Worm (Caenorhabditis elegans) whole organism, L3 larva: ENCODE data around the gene pals-33.

Source experiments
- R02D3.7 ChIP-seq: fragments of 150-350 bp; optimal IDR thresholded peaks from 2 replicates; lab custom pipeline; 2014; ENCODE audit warnings: missing biosample characterization, missing genetic modification characterization
- ZK546.5 ChIP-seq: sonication (generic microtip); optimal IDR thresholded peaks from 2 replicates; lab custom pipeline; 2017; ENCODE audit warnings: missing biosample characterization, missing genetic modification characterization
- aly-2 ChIP-seq: fragments of 150-350 bp; optimal IDR thresholded peaks from 2 replicates; lab custom pipeline; 2014; ENCODE audit warnings: missing biosample characterization, missing genetic modification characterization
- ama-1 ChIP-seq: fragments of 150-350 bp; optimal IDR thresholded peaks from 2 replicates; lab custom pipeline; 2018
- ceh-16 ChIP-seq: sonication (generic microtip); optimal IDR thresholded peaks from 2 replicates; lab custom pipeline; 2017; ENCODE audit warnings: missing biosample characterization, missing genetic modification characterization
- ceh-28 ChIP-seq: fragments of 150-350 bp; optimal IDR thresholded peaks from 2 replicates; lab custom pipeline; 2014; ENCODE audit warnings: missing biosample characterization, missing genetic modification reagents, missing genetic modification characterization
- ceh-82 ChIP-seq: fragments of 150-350 bp; optimal IDR thresholded peaks from 2 replicates; lab custom pipeline; 2014; ENCODE audit warnings: missing biosample characterization, missing genetic modification characterization
- ceh-9 ChIP-seq: sonication (generic microtip); optimal IDR thresholded peaks from 2 replicates; lab custom pipeline; 2018; ENCODE audit warnings: missing biosample characterization, missing genetic modification characterization
- daf-12 ChIP-seq: fragments of 150-350 bp; optimal IDR thresholded peaks from 2 replicates; lab custom pipeline; 2014; ENCODE audit warnings: missing biosample characterization, missing genetic modification reagents, missing genetic modification characterization
- egl-27 ChIP-seq: sonication (generic microtip); optimal IDR thresholded peaks from 4 replicates; lab custom pipeline; 2017; ENCODE audit warnings: missing biosample characterization, missing genetic modification reagents, missing genetic modification characterization
- egl-5 ChIP-seq: fragments of 150-350 bp; optimal IDR thresholded peaks from 2 replicates; lab custom pipeline; 2017; ENCODE audit warnings: missing biosample characterization, missing genetic modification reagents, missing genetic modification characterization, inconsistent platforms
- elt-2 ChIP-seq: sonication (generic microtip); optimal IDR thresholded peaks from 2 replicates; lab custom pipeline; 2016; ENCODE audit warnings: missing genetic modification reagents, mild to moderate bottlenecking, missing genetic modification characterization, missing compliant biosample characterization
- elt-3 ChIP-seq, 3 experiments: fragments of 150-350 bp in 1 of 3; sonication (generic microtip) in 2 of 3; optimal IDR thresholded peaks; 2 replicates in 2 of 3; 4 replicates in 1 of 3; lab custom pipeline; 2014 to 2017; ENCODE audit warnings: missing biosample characterization in 3 of 3, missing genetic modification characterization in 3 of 3
- eor-1 ChIP-seq, 2 experiments: fragments of 150-350 bp; optimal IDR thresholded peaks; 2 replicates each; lab custom pipeline; 2014 to 2018; ENCODE audit warnings: missing biosample characterization in 2 of 2, missing genetic modification characterization in 2 of 2
- fkh-10 ChIP-seq: sonication (generic microtip); optimal IDR thresholded peaks from 2 replicates; lab custom pipeline; 2017; ENCODE audit warnings: missing biosample characterization, missing genetic modification reagents, missing genetic modification characterization
- fkh-2 ChIP-seq: fragments of 150-350 bp; optimal IDR thresholded peaks from 2 replicates; lab custom pipeline; 2014; ENCODE audit warnings: missing biosample characterization, missing genetic modification reagents, missing genetic modification characterization
- hmg-11 ChIP-seq: sonication (generic microtip); optimal IDR thresholded peaks from 2 replicates; lab custom pipeline; 2016; ENCODE audit warnings: missing genetic modification characterization, missing compliant biosample characterization
- jun-1 ChIP-seq: fragments of 150-350 bp; optimal IDR thresholded peaks from 2 replicates; lab custom pipeline; 2014; ENCODE audit warnings: missing biosample characterization, missing genetic modification reagents, missing genetic modification characterization
- lin-15B ChIP-seq: fragments of 150-350 bp; optimal IDR thresholded peaks from 2 replicates; lab custom pipeline; 2014; ENCODE audit warnings: missing biosample characterization, missing genetic modification characterization
- lin-39 ChIP-seq: fragments of 150-350 bp; optimal IDR thresholded peaks from 2 replicates; lab custom pipeline; 2018; ENCODE audit warnings: missing biosample characterization, missing genetic modification reagents, missing genetic modification characterization
- lsy-12 ChIP-seq: sonication (generic microtip); optimal IDR thresholded peaks from 2 replicates; lab custom pipeline; 2016; ENCODE audit warnings: mild to moderate bottlenecking, missing genetic modification characterization, missing compliant biosample characterization
- mdl-1 ChIP-seq: fragments of 150-350 bp; optimal IDR thresholded peaks from 2 replicates; lab custom pipeline; 2014; ENCODE audit warnings: missing biosample characterization, missing genetic modification characterization
- nfya-1 ChIP-seq: sonication (generic microtip); optimal IDR thresholded peaks from 2 replicates; lab custom pipeline; 2017; ENCODE audit warnings: missing genetic modification characterization, mild to moderate bottlenecking, missing compliant biosample characterization, antibody characterized with exemption, moderate library complexity; ENCODE audit not compliant: insufficient read depth
- nhr-11 ChIP-seq: fragments of 150-350 bp; optimal IDR thresholded peaks from 2 replicates; lab custom pipeline; 2014; ENCODE audit warnings: missing biosample characterization, missing genetic modification characterization
- nhr-23 ChIP-seq: fragments of 150-350 bp; optimal IDR thresholded peaks from 2 replicates; lab custom pipeline; 2014; ENCODE audit warnings: missing biosample characterization, missing genetic modification reagents, missing genetic modification characterization
- nhr-237 ChIP-seq: fragments of 150-350 bp; optimal IDR thresholded peaks from 2 replicates; lab custom pipeline; 2014; ENCODE audit warnings: missing biosample characterization, missing genetic modification characterization
- nhr-25 ChIP-seq: sonication (generic microtip); optimal IDR thresholded peaks from 2 replicates; lab custom pipeline; 2017; ENCODE audit warnings: missing biosample characterization, missing genetic modification characterization
- nhr-28 ChIP-seq: fragments of 150-350 bp; optimal IDR thresholded peaks from 2 replicates; lab custom pipeline; 2014; ENCODE audit warnings: missing biosample characterization, missing genetic modification characterization
- nhr-43 ChIP-seq: sonication (generic microtip); optimal IDR thresholded peaks from 2 replicates; lab custom pipeline; 2016; ENCODE audit warnings: mild to moderate bottlenecking, missing genetic modification characterization, missing compliant biosample characterization; ENCODE audit not compliant: poor library complexity, severe bottlenecking
- nhr-76 ChIP-seq: fragments of 150-350 bp; sonication (generic microtip); optimal IDR thresholded peaks from 5 replicates; lab custom pipeline; 2014; ENCODE audit warnings: missing biosample characterization, missing genetic modification characterization
- nhr-77 ChIP-seq: fragments of 150-350 bp; optimal IDR thresholded peaks from 2 replicates; lab custom pipeline; 2014; ENCODE audit warnings: missing biosample characterization, missing genetic modification characterization
- pha-4 ChIP-seq: fragments of 150-350 bp; optimal IDR thresholded peaks from 2 replicates; lab custom pipeline; 2014; ENCODE audit warnings: missing biosample characterization, missing genetic modification reagents, missing genetic modification characterization
- pqm-1 ChIP-seq: fragments of 150-350 bp; optimal IDR thresholded peaks from 2 replicates; lab custom pipeline; 2017; ENCODE audit warnings: missing biosample characterization, missing genetic modification characterization, inconsistent platforms
- sea-2 ChIP-seq: fragments of 150-350 bp; sonication (generic microtip); optimal IDR thresholded peaks from 4 replicates; lab custom pipeline; 2014; ENCODE audit warnings: missing biosample characterization, missing genetic modification reagents, missing genetic modification characterization
- skn-1 ChIP-seq: fragments of 150-350 bp; optimal IDR thresholded peaks from 2 replicates; lab custom pipeline; 2014; ENCODE audit warnings: missing biosample characterization, missing genetic modification characterization
- tbx-2 ChIP-seq: sonication (generic microtip); optimal IDR thresholded peaks from 2 replicates; lab custom pipeline; 2016; ENCODE audit warnings: mild to moderate bottlenecking, missing genetic modification characterization, missing compliant biosample characterization
- unc-39 ChIP-seq: sonication (generic microtip); optimal IDR thresholded peaks from 4 replicates; lab custom pipeline; 2017; ENCODE audit warnings: missing biosample characterization, missing genetic modification characterization
- unc-62 ChIP-seq: fragments of 150-350 bp; sonication (generic microtip); optimal IDR thresholded peaks from 4 replicates; lab custom pipeline; 2014; ENCODE audit warnings: missing biosample characterization, missing genetic modification reagents, missing genetic modification characterization
- zag-1 ChIP-seq: fragments of 150-350 bp; optimal IDR thresholded peaks from 2 replicates; lab custom pipeline; 2014; ENCODE audit warnings: missing biosample characterization, missing genetic modification characterization
- ztf-11 ChIP-seq: fragments of 150-350 bp; optimal IDR thresholded peaks from 2 replicates; lab custom pipeline; 2014; ENCODE audit warnings: missing biosample characterization, missing genetic modification characterization
- ztf-4 ChIP-seq: fragments of 150-350 bp; optimal IDR thresholded peaks from 2 replicates; lab custom pipeline; 2014; ENCODE audit warnings: missing biosample characterization, missing genetic modification characterization

Gene pals-33

ce11 chrV:3688733-3689132 is 15.6 kb downstream of the pals-33 start:
- TF ChIP-seq nhr-28 (tag; lab: Kevin White, UChicago), result no peak
- TF ChIP-seq hmg-11 (tag; lab: Kevin White, UChicago), result peak; percentile 52
- no peak for TF ChIP-seq pqm-1 (tag; lab: Kevin White, UChicago)
- TF ChIP-seq lin-15B (tag; lab: Kevin White, UChicago), result peak; percentile 29
- peak; percentile 46 for TF ChIP-seq lin-39 (tag; lab: Kevin White, UChicago)
- peak; percentile 59 for TF ChIP-seq nfya-1 (tag; lab: Kevin White, UChicago)

ce11 chrV:3692613-3693012 is 19.4 kb downstream of the pals-33 start:
- no peak for TF ChIP-seq elt-3 (tag; optimal IDR thresholded peaks at IDR 0.05; lab: Kevin White, UChicago)
- TF ChIP-seq pqm-1 (tag; lab: Kevin White, UChicago), result peak; percentile 50
- TF ChIP-seq elt-2 (tag; lab: Kevin White, UChicago), result peak; percentile 56
- TF ChIP-seq, all 47 proteins: peak for 2

ce11 chrV:3693657-3694056 is 20.5 kb downstream of the pals-33 start:
- no peak for TF ChIP-seq unc-39 (tag; lab: Kevin White, UChicago)
- TF ChIP-seq daf-12, result no peak
- no peak for TF ChIP-seq nhr-25
- TF ChIP-seq jun-1 (tag; lab: Kevin White, UChicago), result no peak
- no peak for TF ChIP-seq ceh-82 (tag; lab: Kevin White, UChicago)
- TF ChIP-seq sea-2 (GFP tag; lab: Kevin White, UChicago), result no peak
- TF ChIP-seq ceh-28 (tag; lab: Kevin White, UChicago), result no peak
- TF ChIP-seq eor-1 (tag; optimal IDR thresholded peaks at IDR 0.05; lab: Kevin White, UChicago), result no peak
- TF ChIP-seq nhr-11 (tag; lab: Kevin White, UChicago), result no peak
- TF ChIP-seq ceh-9 (tag; lab: Kevin White, UChicago), result no peak

- TF ChIP-seq tbx-2 (tag; lab: Kevin White, UChicago) (no peak), nfya-1 (tag; lab: Kevin White, UChicago) (peak; percentile 11)
Measured at ce11 chrV:3695254-3695653, 22.1 kb downstream of the pals-33 start.

- TF ChIP-seq jun-1 (tag; lab: Kevin White, UChicago), result peak; percentile 37
- peak; percentile 98 for TF ChIP-seq elt-2 (tag; lab: Kevin White, UChicago)
- no peak for TF ChIP-seq lsy-12 (tag; lab: Kevin White, UChicago)
- TF ChIP-seq nhr-23, result no peak
- TF ChIP-seq lin-39 (tag; lab: Kevin White, UChicago), result no peak
- TF ChIP-seq nhr-43 (tag; lab: Kevin White, UChicago), result no peak
- no peak for TF ChIP-seq aly-2
- peak; percentile 59 for TF ChIP-seq pqm-1 (tag; lab: Kevin White, UChicago)
- TF ChIP-seq R02D3.7 (tag; lab: Kevin White, UChicago), result no peak
- TF ChIP-seq sea-2 (GFP tag; lab: Kevin White, UChicago), result no peak
- TF ChIP-seq nhr-76 (tag; lab: Kevin White, UChicago), result no peak
- TF ChIP-seq nhr-237, result no peak
- no peak for TF ChIP-seq ceh-28 (tag; lab: Kevin White, UChicago)
- TF ChIP-seq ceh-9 (tag; lab: Kevin White, UChicago), result no peak
- TF ChIP-seq eor-1 (tag; optimal IDR thresholded peaks at IDR 0.05; lab: Kevin White, UChicago), result no peak
- peak; percentile 8 for TF ChIP-seq nfya-1 (tag; lab: Kevin White, UChicago)
- TF ChIP-seq fkh-10 (GFP tag; lab: Kevin White, UChicago), result no peak
- TF ChIP-seq elt-3 (tag; optimal IDR thresholded peaks at IDR 0.05; lab: Kevin White, UChicago), result no peak
- no peak for TF ChIP-seq nhr-11 (tag; lab: Kevin White, UChicago)
- no peak for TF ChIP-seq unc-62
- TF ChIP-seq pha-4, result peak; percentile 14
- no peak for TF ChIP-seq skn-1 (tag; lab: Kevin White, UChicago)
- TF ChIP-seq zag-1 (tag; lab: Kevin White, UChicago), result no peak
Measured at ce11 chrV:3697071-3697470, 23.9 kb downstream of the pals-33 start.

ce11 chrV:3698497-3698896 is 25.3 kb downstream of the pals-33 start:
- no peak for TF ChIP-seq ZK546.5 (tag; lab: Kevin White, UChicago)
- TF ChIP-seq nhr-11 (tag; lab: Kevin White, UChicago), result no peak
- TF ChIP-seq ama-1 (lab: Kevin White, UChicago), result no peak
- TF ChIP-seq egl-5 (tag; lab: Kevin White, UChicago), result no peak
- no peak for TF ChIP-seq nhr-77
- no peak for TF ChIP-seq ztf-11 (tag; lab: Kevin White, UChicago)
- no peak for TF ChIP-seq tbx-2 (tag; lab: Kevin White, UChicago)
- no peak for TF ChIP-seq pqm-1 (tag; lab: Kevin White, UChicago)
- TF ChIP-seq daf-12, result no peak
- TF ChIP-seq ztf-4 (tag; lab: Kevin White, UChicago), result no peak
- TF ChIP-seq fkh-2 (tag; lab: Kevin White, UChicago), result no peak
- no peak for TF ChIP-seq hmg-11 (tag; lab: Kevin White, UChicago)
- TF ChIP-seq eor-1 (tag; optimal IDR thresholded peaks at IDR 0.05; lab: Kevin White, UChicago), result no peak
- TF ChIP-seq ceh-16 (tag; lab: Kevin White, UChicago), result no peak
- no peak for TF ChIP-seq nhr-237
- no peak for TF ChIP-seq pha-4
- no peak for TF ChIP-seq skn-1 (tag; lab: Kevin White, UChicago)
- TF ChIP-seq egl-27 (tag; lab: Kevin White, UChicago), result no peak
- no peak for TF ChIP-seq mdl-1
- TF ChIP-seq, all 47 proteins: peak for 0
